Fruit fly (Drosophila melanogaster): ENCODE data around the gene Keap1.
A peak's percentile ranks its signal among the peaks of the same experiment; 100 is the strongest.

The Keap1 gene

dm6 chr3R:17081359-17081935, 1.7 kb upstream of the Keap1 start:
- no peak for TF ChIP-seq woc (GFP tag; optimal IDR thresholded peaks at IDR 0.05)
- no peak for TF ChIP-seq CrebA (GFP tag; optimal IDR thresholded peaks at IDR 0.05; ENCODE audit: borderline replicate concordance)
- no peak for TF ChIP-seq CG9705 (GFP tag; optimal IDR thresholded peaks at IDR 0.05)
- TF ChIP-seq Abd-B (GFP tag; optimal IDR thresholded peaks at IDR 0.05) = no peak
- no peak for TF ChIP-seq br (GFP tag; optimal IDR thresholded peaks at IDR 0.05)
- TF ChIP-seq GATAd (GFP tag; optimal IDR thresholded peaks at IDR 0.05) = no peak
- no peak for TF ChIP-seq Dif (GFP tag; optimal IDR thresholded peaks at IDR 0.05; ENCODE audit: partially characterized antibody)
- peak; percentile 4 for TF ChIP-seq Sp1 (GFP tag; optimal IDR thresholded peaks at IDR 0.05)
- peak; percentile 18 for TF ChIP-seq HLH106 (tag; optimal IDR thresholded peaks at IDR 0.05)
- no peak for TF ChIP-seq dsf (GFP tag; optimal IDR thresholded peaks at IDR 0.05; ENCODE audit: borderline replicate concordance)
- no peak for TF ChIP-seq Mio (GFP tag; optimal IDR thresholded peaks at IDR 0.05)
- no peak for TF ChIP-seq sage (GFP tag; optimal IDR thresholded peaks at IDR 0.05)

DNA sequence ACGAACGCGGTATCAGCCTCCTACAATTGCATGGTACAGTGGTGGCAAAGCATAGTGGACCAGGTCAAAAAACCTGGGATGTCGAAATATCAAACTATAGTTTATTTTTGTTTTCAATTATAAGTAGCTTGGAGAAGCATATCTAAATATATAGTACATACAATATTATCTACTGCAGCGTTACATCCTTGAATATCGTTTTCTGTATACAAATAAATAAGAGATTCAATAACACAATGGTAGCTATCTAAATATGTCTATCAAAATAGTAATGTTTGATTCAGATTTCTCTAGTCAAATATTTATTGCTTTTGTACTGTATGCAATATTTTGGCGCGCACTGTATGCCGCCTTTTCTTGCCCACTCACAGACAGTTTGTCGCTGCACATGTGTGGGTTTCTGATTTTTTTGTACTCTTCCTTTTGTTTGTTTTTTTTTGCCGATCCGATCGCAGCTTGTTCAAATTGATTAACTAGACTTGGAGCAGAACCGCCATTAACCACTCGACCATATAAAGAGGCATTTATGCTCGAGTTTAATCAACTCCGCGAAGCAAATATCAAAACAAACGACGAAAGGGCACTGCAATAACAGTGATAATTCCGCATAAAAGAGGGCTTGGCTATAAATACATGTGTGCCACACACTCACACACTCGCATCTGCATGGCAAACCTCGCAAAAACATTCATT, 1.1 kb upstream of the Keap1 start:
- TF ChIP-seq Hr78 (GFP tag; optimal IDR thresholded peaks at IDR 0.05) (no peak), rgr (GFP tag; optimal IDR thresholded peaks at IDR 0.05) (peak; percentile 94), sv (GFP tag; optimal IDR thresholded peaks at IDR 0.05) (peak; percentile 92), CrebA (GFP tag; optimal IDR thresholded peaks at IDR 0.05; ENCODE audit: borderline replicate concordance) (no peak), sage (GFP tag; optimal IDR thresholded peaks at IDR 0.05) (peak; percentile 92), foxo (GFP tag; optimal IDR thresholded peaks at IDR 0.05) (peak; percentile 83 to 94), Hr83 (GFP tag; optimal IDR thresholded peaks at IDR 0.05; ENCODE audit: poor library complexity, severe bottlenecking) (no peak), Jra (GFP tag; optimal IDR thresholded peaks at IDR 0.05) (peak; percentile 74), Dfd (GFP tag; optimal IDR thresholded peaks at IDR 0.05) (no peak), OdsH (GFP tag; optimal IDR thresholded peaks at IDR 0.05) (peak; percentile 92), psq (GFP tag; optimal IDR thresholded peaks at IDR 0.05) (peak; percentile 89), usp (GFP tag; optimal IDR thresholded peaks at IDR 0.05) (no peak), Mio (GFP tag; optimal IDR thresholded peaks at IDR 0.05) (peak; percentile 46), HLH106 (tag; optimal IDR thresholded peaks at IDR 0.05) (peak; percentile 94), GATAd (GFP tag; optimal IDR thresholded peaks at IDR 0.05) (peak; percentile 30), Rel (GFP tag; optimal IDR thresholded peaks at IDR 0.05) (peak; percentile 83), Rel (tag; optimal IDR thresholded peaks at IDR 0.05) (peak; percentile 54), woc (GFP tag; optimal IDR thresholded peaks at IDR 0.05) (peak; percentile 76), Hnf4 (GFP tag; optimal IDR thresholded peaks at IDR 0.05) (peak; percentile 86), dmrt93B (GFP tag; optimal IDR thresholded peaks at IDR 0.05) (peak; percentile 90), CG32264 (GFP tag; optimal IDR thresholded peaks at IDR 0.05) (peak; percentile 79), h (GFP tag; optimal IDR thresholded peaks at IDR 0.05) (peak; percentile 93), pan (optimal IDR thresholded peaks at IDR 0.05) (no peak), CG9705 (GFP tag; optimal IDR thresholded peaks at IDR 0.05) (peak; percentile 86), lola (GFP tag; optimal IDR thresholded peaks at IDR 0.05) (no peak), jim (GFP tag; optimal IDR thresholded peaks at IDR 0.05) (no peak), Sp1 (GFP tag; optimal IDR thresholded peaks at IDR 0.05) (peak; percentile 97), fru (GFP tag; optimal IDR thresholded peaks at IDR 0.05) (peak; percentile 94), Vsx2 (GFP tag; optimal IDR thresholded peaks at IDR 0.05; ENCODE audit: partially characterized antibody) (no peak), br (GFP tag; optimal IDR thresholded peaks at IDR 0.05) (peak; percentile 93), dsf (GFP tag; optimal IDR thresholded peaks at IDR 0.05; ENCODE audit: borderline replicate concordance) (peak; percentile 59), ey (GFP tag; optimal IDR thresholded peaks at IDR 0.05) (peak; percentile 88), Dif (GFP tag; optimal IDR thresholded peaks at IDR 0.05; ENCODE audit: partially characterized antibody) (no peak)

DNA sequence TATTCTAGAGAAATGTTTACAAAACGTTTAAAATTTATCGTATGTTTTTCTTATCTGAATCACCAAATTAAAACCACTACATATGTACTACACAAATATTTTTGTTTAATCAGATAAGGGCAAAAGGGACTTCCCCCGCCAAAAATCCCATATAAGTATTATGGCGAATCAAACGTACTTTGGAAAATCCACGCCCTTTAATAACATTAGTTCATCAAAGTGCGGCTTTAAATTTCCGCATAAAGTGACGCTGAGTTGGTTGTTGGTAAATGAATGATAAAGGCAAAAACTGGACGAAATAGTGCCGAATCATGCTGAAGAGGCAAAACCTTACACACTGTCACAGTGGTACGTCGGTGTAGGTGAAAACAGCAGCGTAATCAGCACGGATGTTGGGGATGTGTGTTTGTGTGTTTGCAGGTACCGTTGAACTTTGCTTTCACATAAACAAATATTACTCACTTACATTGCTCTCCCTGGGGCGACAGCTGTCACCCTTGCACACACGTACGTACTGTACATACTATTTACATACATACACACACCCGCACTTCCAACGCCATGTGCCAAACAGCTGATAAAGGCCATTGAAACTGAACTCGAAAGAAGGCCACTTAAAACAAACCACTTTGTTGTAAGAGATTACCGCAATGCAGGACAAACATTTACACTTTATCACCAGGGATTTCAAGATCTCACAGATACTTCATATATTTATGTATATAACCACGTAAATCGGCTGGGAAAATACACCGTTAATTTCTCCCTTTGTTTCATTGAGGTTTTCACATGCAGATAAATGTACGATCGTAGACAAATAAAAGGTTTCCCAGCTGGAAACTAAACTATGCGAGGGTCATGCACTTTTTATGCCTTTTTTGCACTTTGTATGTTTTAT, 535 bp downstream of the Keap1 start:
- TF ChIP-seq Rel (GFP tag; optimal IDR thresholded peaks at IDR 0.05) (peak; percentile 39), Rel (tag; optimal IDR thresholded peaks at IDR 0.05) (peak; percentile 97), Hr83 (GFP tag; optimal IDR thresholded peaks at IDR 0.05; ENCODE audit: poor library complexity, severe bottlenecking) (peak; percentile 56), Myc (optimal IDR thresholded peaks at IDR 0.05) (no peak), foxo (GFP tag; optimal IDR thresholded peaks at IDR 0.05) (peak in 1 of 2 experiments; percentile 0), dsf (GFP tag; optimal IDR thresholded peaks at IDR 0.05; ENCODE audit: borderline replicate concordance) (no peak)
